Fruit fly (Drosophila melanogaster) whole organism, embryonic: Measurements from ENCODE around the gene CG13053.

Experiments
- CG13624 ChIP-seq: fragments of 200-800 bp; sonication (Bioruptor generic); optimal IDR thresholded peaks from 2 replicates; lab custom pipeline; 2016; ENCODE audit warnings: missing biosample characterization, missing genetic modification characterization
- CG7372 ChIP-seq: fragments of 200-800 bp; sonication (Bioruptor generic); IDR thresholded peaks from 2 replicates; pipeline ENCODE4 v1.3.6; 2022; ENCODE audit warnings: missing biosample characterization, missing genetic modification characterization
- Optix ChIP-seq: fragments of 200-800 bp; sonication (Bioruptor generic); IDR thresholded peaks from 3 replicates; pipeline ENCODE4 v1.3.6; 2022; ENCODE audit warnings: missing biosample characterization, missing genetic modification characterization
- Ptx1 ChIP-seq: fragments of 200-800 bp; sonication (Bioruptor generic); IDR thresholded peaks from 2 replicates; pipeline ENCODE4 v1.3.6; 2022; ENCODE audit warnings: missing biosample characterization, missing genetic modification characterization
- fu2 ChIP-seq: fragments of 200-800 bp; sonication (Bioruptor generic); optimal IDR thresholded peaks from 2 replicates; lab custom pipeline; 2016; ENCODE audit warnings: missing biosample characterization, missing genetic modification characterization
- ham ChIP-seq: fragments of 200-800 bp; sonication (Bioruptor generic); IDR thresholded peaks from 2 replicates; pipeline ENCODE4 v1.3.6; 2022; ENCODE audit warnings: missing biosample characterization, missing genetic modification characterization
- nerfin-1 ChIP-seq: fragments of 200-800 bp; sonication (Bioruptor generic); optimal IDR thresholded peaks from 3 replicates; lab custom pipeline; 2019; ENCODE audit warnings: missing biosample characterization, mild to moderate bottlenecking, missing genetic modification characterization, moderate library complexity

DNA sequence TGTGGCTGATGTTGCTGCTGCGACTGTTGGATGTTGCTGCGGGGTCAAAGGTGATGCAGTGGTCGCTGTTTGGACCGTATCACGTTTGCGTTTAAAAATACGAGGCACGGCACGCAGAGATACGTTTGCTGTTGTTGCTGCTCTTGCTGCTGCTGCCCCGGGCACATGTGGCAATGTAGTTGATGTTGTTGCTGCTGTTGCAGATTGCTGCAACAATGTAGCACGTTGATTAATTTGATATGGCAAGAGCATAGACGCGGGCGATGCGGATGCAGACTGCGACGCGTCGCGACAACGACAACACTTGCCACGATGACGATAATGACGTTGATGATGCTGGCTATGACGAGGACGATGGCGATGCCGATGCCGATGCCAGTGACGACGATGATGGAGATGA is 46.3 kb downstream of the CG13053 start:
- TF ChIP-seq Ptx1 (no peak), CG13624 (GFP tag; lab: Kevin White, UChicago) (no peak), nerfin-1 (tag; lab: Kevin White, UChicago) (no peak), Optix (GFP tag; lab: Robert Waterston, UW) (no peak), ham (GFP tag; lab: Robert Waterston, UW) (no peak), fu2 (GFP tag; lab: Kevin White, UChicago) (no peak), CG7372 (GFP tag; lab: Robert Waterston, UW) (no peak)
